Worm (Caenorhabditis elegans): ENCODE results near the gene C18H7.12.

Gene C18H7.12

ce11 chrIV:627237-627636 is 39.6 kb upstream of the C18H7.12 start, which contains the start of gene nhr-76:
Gene nhr-76 (plus strand): TSS chrIV:627537.
- TF ChIP-seq mes-4 (tag; optimal IDR thresholded peaks at IDR 0.05) (no peak), C06A6.2 (GFP tag; conservative IDR thresholded peaks at IDR 0.05) (no peak), gei-17 (GFP tag; optimal IDR thresholded peaks at IDR 0.05) (no peak), snpc-3.4 (tag; optimal IDR thresholded peaks at IDR 0.05) (no peak), B0019.2 (GFP tag; conservative IDR thresholded peaks at IDR 0.05) (no peak), C17E4.6 (GFP tag; IDR thresholded peaks at IDR 0.05) (no peak), ztf-22 (GFP tag; optimal IDR thresholded peaks at IDR 0.05) (no peak), cebp-2 (GFP tag; IDR thresholded peaks at IDR 0.05) (no peak)

- TF ChIP-seq dox-1 (GFP tag; IDR thresholded peaks at IDR 0.05), result peak; percentile 40; the same call in 1 of the 2 replicates
- peak; percentile 81 for TF ChIP-seq unc-62 (GFP tag; optimal IDR thresholded peaks at IDR 0.05)
- TF ChIP-seq tbx-9 (tag; optimal IDR thresholded peaks at IDR 0.05; ENCODE audit: borderline replicate concordance), result no peak
- no peak for TF ChIP-seq snpc-4 (GFP tag; optimal IDR thresholded peaks at IDR 0.05)
- peak in 2 of 4 experiments; percentile 5 to 18 for TF ChIP-seq snpc-4 (tag; optimal IDR thresholded peaks at IDR 0.05)
- no peak for TF ChIP-seq cebp-1 (GFP tag; IDR thresholded peaks at IDR 0.05)
- peak; percentile 27 for TF ChIP-seq cebp-1 (tag; optimal IDR thresholded peaks at IDR 0.05)
- TF ChIP-seq nhr-80 (tag; optimal IDR thresholded peaks at IDR 0.05), result peak; percentile 86
- peak; percentile 53 for TF ChIP-seq lin-40 (tag; optimal IDR thresholded peaks at IDR 0.05)
- TF ChIP-seq ama-1 (optimal IDR thresholded peaks at IDR 0.05), result no peak
- no peak for TF ChIP-seq ama-1 (GFP tag; optimal IDR thresholded peaks at IDR 0.05)
Observed at ce11 chrIV:625947-626548, 38.4 kb upstream of the C18H7.12 start.

- TF ChIP-seq ztf-6 (GFP tag; IDR thresholded peaks at IDR 0.05) (no peak), nhr-90 (tag; optimal IDR thresholded peaks at IDR 0.05) (no peak), F52B5.7 (tag; optimal IDR thresholded peaks at IDR 0.05) (no peak), hrde-1 (tag; optimal IDR thresholded peaks at IDR 0.05; ENCODE audit: borderline replicate concordance) (no peak), egl-44 (GFP tag; IDR thresholded peaks at IDR 0.05) (no peak), sdz-38 (tag; optimal IDR thresholded peaks at IDR 0.05) (no peak), efl-1 (GFP tag; optimal IDR thresholded peaks at IDR 0.05) (no peak), D2030.7 (GFP tag; IDR thresholded peaks at IDR 0.05) (peak; percentile 37; the same call in 1 of the 2 replicates), T26A5.8 (tag; optimal IDR thresholded peaks at IDR 0.05) (no peak), aptf-2 (GFP tag; conservative IDR thresholded peaks at IDR 0.05) (peak; percentile 56; the same call in 1 of the 2 replicates), attf-6 (GFP tag; IDR thresholded peaks at IDR 0.05) (peak; percentile 81), aptf-3 (GFP tag; IDR thresholded peaks at IDR 0.05) (0 out of 2 replicates have a peak, but pooled peaks have one; percentile 23), lsy-27 (tag; optimal IDR thresholded peaks at IDR 0.05; ENCODE audit: borderline replicate concordance, insufficient read depth) (no peak), pbrm-1 (GFP tag; IDR thresholded peaks at IDR 0.05) (no peak), B0035.1 (tag; optimal IDR thresholded peaks at IDR 0.05) (no peak), hmg-20 (GFP tag; IDR thresholded peaks at IDR 0.05) (no peak), nhr-80 (tag; optimal IDR thresholded peaks at IDR 0.05) (no peak), ceh-79 (tag; optimal IDR thresholded peaks at IDR 0.05) (no peak)
Observed at ce11 chrIV:623876-624275, 36.2 kb upstream of the C18H7.12 start.

- TF ChIP-seq lir-1 (GFP tag; conservative IDR thresholded peaks at IDR 0.05) (no peak), hlh-12 (tag; optimal IDR thresholded peaks at IDR 0.05) (no peak), lin-40 (tag; optimal IDR thresholded peaks at IDR 0.05) (no peak), ceh-100 (GFP tag; IDR thresholded peaks at IDR 0.05) (no peak), Y95B8A.8 (GFP tag; IDR thresholded peaks at IDR 0.05) (no peak), ztf-26 (tag; optimal IDR thresholded peaks at IDR 0.05) (no peak), C17E4.6 (GFP tag; IDR thresholded peaks at IDR 0.05) (no peak), B0035.1 (tag; optimal IDR thresholded peaks at IDR 0.05) (no peak)
Observed at ce11 chrIV:622989-623388, 35.4 kb upstream of the C18H7.12 start.

Measured in whole organism, young adult.